Worm (Caenorhabditis elegans): ENCODE results near the gene C35A11.3.

C35A11.3 gene

ce11 chrV:5412808-5413405 is 40.7 kb downstream of the C35A11.3 start, which contains the start of gene F08F3.10:
Gene F08F3.10 (plus strand): TSS chrV:5413355.
- TF ChIP-seq B0261.1 (tag; optimal IDR thresholded peaks at IDR 0.05) (no peak), hlh-12 (tag; optimal IDR thresholded peaks at IDR 0.05) (no peak), snpc-1.1 (tag; optimal IDR thresholded peaks at IDR 0.05; ENCODE audit: insufficient read depth) (no peak), nfya-1 (tag; optimal IDR thresholded peaks at IDR 0.05; ENCODE audit: borderline replicate concordance, insufficient read depth) (no peak), lin-26 (GFP tag; IDR thresholded peaks at IDR 0.05) (no peak), hsf-1 (GFP tag; IDR thresholded peaks at IDR 0.05) (no peak), ceh-58 (GFP tag; IDR thresholded peaks at IDR 0.05) (no peak), ztf-26 (tag; optimal IDR thresholded peaks at IDR 0.05) (no peak), ztf-22 (GFP tag; optimal IDR thresholded peaks at IDR 0.05) (no peak), mes-4 (tag; optimal IDR thresholded peaks at IDR 0.05) (no peak), cebp-1 (GFP tag; IDR thresholded peaks at IDR 0.05) (no peak), cebp-1 (tag; optimal IDR thresholded peaks at IDR 0.05) (no peak), lin-40 (tag; optimal IDR thresholded peaks at IDR 0.05) (no peak), hmg-20 (GFP tag; IDR thresholded peaks at IDR 0.05) (no peak), chd-7 (tag; optimal IDR thresholded peaks at IDR 0.05) (no peak), F55B11.4 (tag; optimal IDR thresholded peaks at IDR 0.05; ENCODE audit: borderline replicate concordance, insufficient read depth) (no peak), aptf-3 (GFP tag; IDR thresholded peaks at IDR 0.05) (no peak), sptf-2 (GFP tag; optimal IDR thresholded peaks at IDR 0.05) (no peak), let-526 (GFP tag; IDR thresholded peaks at IDR 0.05) (no peak), lin-35 (GFP tag; optimal IDR thresholded peaks at IDR 0.05) (no peak), hmg-1.2 (GFP tag; IDR thresholded peaks at IDR 0.05) (no peak)

- TF ChIP-seq let-607 (tag; optimal IDR thresholded peaks at IDR 0.05) (no peak), mxl-1 (tag; optimal IDR thresholded peaks at IDR 0.05) (no peak), snpc-1.3 (tag; optimal IDR thresholded peaks at IDR 0.05; ENCODE audit: insufficient read depth) (no peak), athp-1 (tag; optimal IDR thresholded peaks at IDR 0.05) (no peak), madf-8 (GFP tag; conservative IDR thresholded peaks at IDR 0.05) (peak; percentile 36; the same call in 1 of the 2 replicates), madf-6 (GFP tag; IDR thresholded peaks at IDR 0.05) (peak; percentile 77), hmg-1.2 (GFP tag; IDR thresholded peaks at IDR 0.05) (no peak), B0035.1 (tag; optimal IDR thresholded peaks at IDR 0.05) (no peak), cebp-1 (GFP tag; IDR thresholded peaks at IDR 0.05) (no peak), cebp-1 (tag; optimal IDR thresholded peaks at IDR 0.05) (no peak), hlh-26 (GFP tag; conservative IDR thresholded peaks at IDR 0.05) (no peak), rpc-1 (optimal IDR thresholded peaks at IDR 0.05) (no peak), rpc-1 (tag; optimal IDR thresholded peaks at IDR 0.05) (no peak), nfyb-1 (GFP tag; IDR thresholded peaks at IDR 0.05) (no peak), nhr-27 (tag; optimal IDR thresholded peaks at IDR 0.05) (no peak), snpc-4 (GFP tag; optimal IDR thresholded peaks at IDR 0.05) (no peak), snpc-4 (tag; optimal IDR thresholded peaks at IDR 0.05) (no peak), attf-5 (GFP tag; optimal IDR thresholded peaks at IDR 0.05) (no peak), tlf-1 (GFP tag; optimal IDR thresholded peaks at IDR 0.05) (no peak), ceh-91 (GFP tag; IDR thresholded peaks at IDR 0.05) (no peak; the same call in 1 of the 2 replicates), T07F8.4 (tag; optimal IDR thresholded peaks at IDR 0.05) (no peak), C06A6.2 (GFP tag; conservative IDR thresholded peaks at IDR 0.05) (no peak), lsy-27 (tag; optimal IDR thresholded peaks at IDR 0.05; ENCODE audit: borderline replicate concordance, insufficient read depth) (no peak), aptf-2 (GFP tag; conservative IDR thresholded peaks at IDR 0.05) (peak; percentile 98), efl-1 (GFP tag; optimal IDR thresholded peaks at IDR 0.05) (peak; percentile 64), egl-18 (GFP tag; IDR thresholded peaks at IDR 0.05) (no peak), ama-1 (optimal IDR thresholded peaks at IDR 0.05) (no peak), ama-1 (GFP tag; optimal IDR thresholded peaks at IDR 0.05) (no peak), ztf-28 (GFP tag; IDR thresholded peaks at IDR 0.05) (no peak), him-1 (tag; optimal IDR thresholded peaks at IDR 0.05) (no peak)
Observed at ce11 chrV:5419915-5420314, 47.7 kb downstream of the C35A11.3 start, which contains the start of gene F08F3.6. Gene F08F3.6 (minus strand): TSS chrV:5420067.
